Fruit fly (Drosophila melanogaster) whole organism, pupa: ENCODE measurements around the gene Adat1.

Source experiments
- CG10348 ChIP-seq: fragments of 200-800 bp; sonication (Bioruptor generic); IDR thresholded peaks from 2 replicates; pipeline ENCODE4 v1.3.6; 2022; ENCODE audit warnings: missing biosample characterization, missing genetic modification characterization
- CG12605 ChIP-seq: fragments of 200-800 bp; sonication (Bioruptor generic); IDR thresholded peaks from 2 replicates; pipeline ENCODE4 v1.3.6; 2022; ENCODE audit warnings: missing biosample characterization, missing genetic modification characterization
- CG13204 ChIP-seq: fragments of 200-800 bp; sonication (Bioruptor generic); optimal IDR thresholded peaks from 2 replicates; lab custom pipeline; 2018; ENCODE audit warnings: missing biosample characterization, mild to moderate bottlenecking, missing genetic modification characterization, moderate library complexity
- CG14655 ChIP-seq: fragments of 200-800 bp; sonication (Bioruptor generic); optimal IDR thresholded peaks from 3 replicates; lab custom pipeline; 2017; ENCODE audit warnings: mild to moderate bottlenecking, missing biosample characterization, missing genetic modification reagents, missing genetic modification characterization
- CG15710 ChIP-seq: fragments of 200-800 bp; sonication (Bioruptor generic); optimal IDR thresholded peaks from 2 replicates; lab custom pipeline; 2018; ENCODE audit warnings: missing biosample characterization, mild to moderate bottlenecking, missing genetic modification characterization, moderate library complexity
- CG17806 ChIP-seq: fragments of 200-800 bp; sonication (Bioruptor generic); optimal IDR thresholded peaks from 2 replicates; lab custom pipeline; 2018; ENCODE audit warnings: missing biosample characterization, mild to moderate bottlenecking, missing genetic modification characterization, moderate library complexity
- CG32121 ChIP-seq: fragments of 200-800 bp; sonication (Bioruptor generic); IDR thresholded peaks from 2 replicates; pipeline ENCODE4 v1.3.6; 2022; ENCODE audit warnings: missing biosample characterization, missing genetic modification characterization
- CG34367 ChIP-seq: fragments of 200-800 bp; sonication (Bioruptor generic); optimal IDR thresholded peaks from 2 replicates; lab custom pipeline; 2018; ENCODE audit warnings: missing biosample characterization, mild to moderate bottlenecking, missing genetic modification characterization
- CG4496 ChIP-seq: fragments of 200-800 bp; sonication (Bioruptor generic); IDR thresholded peaks from 3 replicates; pipeline ENCODE4 v1.3.6; 2022; ENCODE audit warnings: missing biosample characterization, missing genetic modification characterization
- CG8159 ChIP-seq: fragments of 200-800 bp; sonication (Bioruptor generic); optimal IDR thresholded peaks from 3 replicates; lab custom pipeline; 2018; ENCODE audit warnings: missing biosample characterization, mild to moderate bottlenecking, missing genetic modification characterization, moderate library complexity
- CG8301 ChIP-seq: fragments of 200-800 bp; sonication (Bioruptor generic); optimal IDR thresholded peaks from 2 replicates; lab custom pipeline; 2018; ENCODE audit warnings: missing biosample characterization, mild to moderate bottlenecking, missing genetic modification characterization
- CG9948 ChIP-seq: fragments of 200-800 bp; sonication (Bioruptor generic); optimal IDR thresholded peaks from 2 replicates; lab custom pipeline; 2018; ENCODE audit warnings: missing biosample characterization, mild to moderate bottlenecking, missing genetic modification characterization, moderate library complexity
- D1 ChIP-seq: fragments of 200-800 bp; sonication (Bioruptor generic); optimal IDR thresholded peaks from 2 replicates; lab custom pipeline; 2018; ENCODE audit warnings: missing biosample characterization, mild to moderate bottlenecking, missing genetic modification characterization, moderate library complexity
- EcR ChIP-seq: fragments of 200-800 bp; sonication (Bioruptor generic); optimal IDR thresholded peaks from 3 replicates; lab custom pipeline; 2019; ENCODE audit warnings: missing biosample characterization, missing genetic modification characterization, mild to moderate bottlenecking, moderate library complexity, missing genetic modification reagents
- Ets98B ChIP-seq: fragments of 200-800 bp; sonication (Bioruptor generic); IDR thresholded peaks from 2 replicates; pipeline ENCODE4 v1.3.6; 2022; ENCODE audit warnings: missing biosample characterization, missing genetic modification characterization
- Pif1A ChIP-seq: fragments of 200-800 bp; sonication (Bioruptor generic); optimal IDR thresholded peaks from 3 replicates; lab custom pipeline; 2016; ENCODE audit warnings: missing biosample characterization, missing genetic modification characterization
- Pif1B ChIP-seq: fragments of 200-800 bp; sonication (Bioruptor generic); optimal IDR thresholded peaks from 3 replicates; lab custom pipeline; 2016; ENCODE audit warnings: missing biosample characterization, missing genetic modification characterization
- Snoo ChIP-seq: fragments of 200-800 bp; sonication (Bioruptor generic); optimal IDR thresholded peaks from 3 replicates; lab custom pipeline; 2017; ENCODE audit warnings: missing biosample characterization, mild to moderate bottlenecking, missing genetic modification characterization, inconsistent platforms
- fd96Ca ChIP-seq: fragments of 200-800 bp; sonication (Bioruptor generic); IDR thresholded peaks from 3 replicates; pipeline ENCODE4 v1.3.6; 2022; ENCODE audit warnings: missing biosample characterization, missing genetic modification characterization
- gl ChIP-seq: fragments of 200-800 bp; sonication (Bioruptor generic); optimal IDR thresholded peaks from 2 replicates; lab custom pipeline; 2018; ENCODE audit warnings: missing biosample characterization, mild to moderate bottlenecking, missing genetic modification characterization
- rn ChIP-seq: fragments of 200-800 bp; sonication (Bioruptor generic); IDR thresholded peaks from 2 replicates; pipeline ENCODE4 v1.3.6; 2022; ENCODE audit warnings: missing biosample characterization, missing genetic modification characterization

Adat1 gene

dm6 chr2L:13820176-13820575 lies 8.9 kb upstream of the Adat1 start:
- no peak for TF ChIP-seq rn
- no peak for TF ChIP-seq EcR (GFP tag; lab: Kevin White, UChicago)
- no peak for TF ChIP-seq CG4496 (GFP tag; lab: Robert Waterston, UW)
- TF ChIP-seq fd96Ca = no peak
- no peak for TF ChIP-seq CG13204
- TF ChIP-seq CG9948 = no peak
- no peak for TF ChIP-seq gl (tag; lab: Kevin White, UChicago)
- no peak for TF ChIP-seq Pif1B (GFP tag; lab: Kevin White, UChicago)
- TF ChIP-seq Ets98B (GFP tag; lab: Robert Waterston, UW) = no peak
- TF ChIP-seq CG10348 (GFP tag; lab: Robert Waterston, UW) = no peak
- TF ChIP-seq CG8301 (tag; lab: Kevin White, UChicago) = no peak
- TF ChIP-seq CG12605 (GFP tag; lab: Robert Waterston, UW) = no peak
- TF ChIP-seq Pif1A (GFP tag; lab: Kevin White, UChicago) = no peak
- no peak for TF ChIP-seq CG17806 (tag; lab: Kevin White, UChicago)
- no peak for TF ChIP-seq Snoo (tag; lab: Kevin White, UChicago)
- TF ChIP-seq CG15710 (tag; lab: Kevin White, UChicago) = no peak
- no peak for TF ChIP-seq CG14655 (GFP tag; lab: Kevin White, UChicago)
- no peak for TF ChIP-seq CG8159 (tag; lab: Kevin White, UChicago)
- TF ChIP-seq CG34367 = no peak

DNA sequence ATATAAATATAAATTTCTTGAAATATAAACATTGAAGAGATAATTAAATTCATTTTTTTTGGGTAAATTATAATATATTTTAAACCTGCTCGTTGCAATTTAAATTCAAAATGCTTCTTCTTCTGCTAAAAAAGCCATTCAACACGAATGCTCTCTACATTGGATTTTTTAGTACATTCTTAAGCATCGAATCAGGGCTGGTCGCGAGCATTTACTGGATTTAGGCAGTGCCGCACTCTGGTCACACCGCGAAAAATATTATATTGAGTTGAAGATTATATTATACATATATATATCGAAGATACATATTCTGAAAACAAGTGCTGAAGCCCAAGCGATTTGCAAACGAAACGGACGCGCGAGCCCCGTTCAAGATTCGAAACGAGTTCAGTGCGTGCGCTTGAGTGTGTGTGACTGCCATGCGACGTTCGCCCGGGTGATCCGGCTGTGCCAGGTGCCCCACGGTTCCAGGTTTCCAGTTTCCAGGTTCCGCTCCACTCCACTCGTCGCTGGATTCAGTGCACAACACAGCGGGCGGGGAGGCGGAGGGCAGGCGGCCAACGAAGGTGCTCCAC lies 2.4 kb upstream of the Adat1 start, which contains the start of gene Sos:
Gene Sos, plus strand, starts transcription at position 213 of the 575 bp plus-strand sequence.
- TF ChIP-seq D1 (tag; lab: Kevin White, UChicago) = no peak
- no peak for TF ChIP-seq Pif1B (GFP tag; lab: Kevin White, UChicago)
- no peak for TF ChIP-seq CG14655 (GFP tag; lab: Kevin White, UChicago)
- no peak for TF ChIP-seq Ets98B (GFP tag; lab: Robert Waterston, UW)
- no peak for TF ChIP-seq CG9948
- no peak for TF ChIP-seq EcR (GFP tag; lab: Kevin White, UChicago)
- TF ChIP-seq CG8159 (tag; lab: Kevin White, UChicago) = no peak
- no peak for TF ChIP-seq fd96Ca
- no peak for TF ChIP-seq CG15710 (tag; lab: Kevin White, UChicago)
- no peak for TF ChIP-seq rn
- no peak for TF ChIP-seq CG8301 (tag; lab: Kevin White, UChicago)
- no peak for TF ChIP-seq CG4496 (GFP tag; lab: Robert Waterston, UW)
- TF ChIP-seq CG17806 (tag; lab: Kevin White, UChicago) = no peak
- TF ChIP-seq CG32121 = no peak
- TF ChIP-seq CG10348 (GFP tag; lab: Robert Waterston, UW) = no peak

- no peak for TF ChIP-seq CG9948
- no peak for TF ChIP-seq Ets98B (GFP tag; lab: Robert Waterston, UW)
- no peak for TF ChIP-seq gl (tag; lab: Kevin White, UChicago)
- no peak for TF ChIP-seq Pif1A (GFP tag; lab: Kevin White, UChicago)
- TF ChIP-seq CG32121 = no peak
- TF ChIP-seq CG10348 (GFP tag; lab: Robert Waterston, UW) = no peak
- no peak for TF ChIP-seq CG13204
- TF ChIP-seq Snoo (tag; lab: Kevin White, UChicago) = no peak
- TF ChIP-seq EcR (GFP tag; lab: Kevin White, UChicago) = no peak
- no peak for TF ChIP-seq CG17806 (tag; lab: Kevin White, UChicago)
- TF ChIP-seq CG12605 (GFP tag; lab: Robert Waterston, UW) = no peak
- TF ChIP-seq CG8301 (tag; lab: Kevin White, UChicago) = no peak
- TF ChIP-seq CG4496 (GFP tag; lab: Robert Waterston, UW) = no peak
- no peak for TF ChIP-seq Pif1B (GFP tag; lab: Kevin White, UChicago)
These were observed 1.9 kb upstream of the Adat1 start, which contains the start of gene CG16888 for dm6 chr2L:13813156-13813555. CG16888 (minus strand) TSS chr2L:13813256.

DNA sequence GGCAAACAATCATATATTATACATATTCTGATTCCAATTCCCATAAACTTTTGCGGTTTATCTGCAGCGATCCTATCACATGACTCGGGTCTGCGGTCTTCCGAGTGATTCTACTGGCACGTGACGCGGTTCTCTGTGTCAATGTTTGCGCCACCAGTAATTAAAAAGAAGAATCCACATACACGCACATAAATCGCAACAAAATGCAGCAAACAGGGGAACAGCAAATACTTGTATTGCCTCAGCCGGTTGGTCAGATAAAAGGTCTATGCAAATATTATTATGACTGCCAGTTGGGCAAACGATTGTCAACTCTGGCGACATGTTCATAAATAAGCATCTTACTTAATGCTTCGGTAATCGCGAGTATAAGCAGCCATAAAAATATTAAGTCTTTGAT lies 3.3 kb downstream of the Adat1 start:
- no peak for TF ChIP-seq CG8301 (tag; lab: Kevin White, UChicago)
- TF ChIP-seq Snoo (tag; lab: Kevin White, UChicago) = peak; percentile 3
- TF ChIP-seq, all 21 proteins: peak for 1

dm6 chr2L:13807097-13807496 lies 4.2 kb downstream of the Adat1 start:
- TF ChIP-seq CG14655 (GFP tag; lab: Kevin White, UChicago) = no peak
- no peak for TF ChIP-seq D1 (tag; lab: Kevin White, UChicago)
- TF ChIP-seq fd96Ca = no peak
- TF ChIP-seq rn = no peak
- no peak for TF ChIP-seq CG32121
- TF ChIP-seq CG15710 (tag; lab: Kevin White, UChicago) = no peak
- no peak for TF ChIP-seq CG13204

DNA sequence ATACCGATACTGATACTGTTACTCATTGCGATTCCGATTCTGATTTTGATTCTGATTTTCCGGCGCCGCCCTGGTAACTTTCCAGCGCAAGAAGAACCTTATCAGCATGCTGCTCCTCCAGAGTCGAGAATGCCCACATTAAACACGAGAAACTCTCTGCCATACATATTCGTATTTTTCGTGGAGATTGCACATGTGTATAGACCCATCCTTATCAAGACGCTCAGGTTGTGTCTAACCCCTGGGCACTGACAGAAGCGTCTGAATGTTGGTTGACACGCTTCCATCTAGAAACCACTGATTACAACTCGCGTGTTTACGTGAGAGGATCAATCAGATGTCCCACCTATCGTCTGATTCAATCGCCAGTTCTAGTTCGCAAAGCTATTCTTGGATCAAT lies 6.1 kb downstream of the Adat1 start:
- TF ChIP-seq Snoo (tag; lab: Kevin White, UChicago) = no peak
- no peak for TF ChIP-seq fd96Ca
- TF ChIP-seq CG32121 = no peak
- TF ChIP-seq CG4496 (GFP tag; lab: Robert Waterston, UW) = no peak
- TF ChIP-seq CG10348 (GFP tag; lab: Robert Waterston, UW) = no peak
- TF ChIP-seq CG12605 (GFP tag; lab: Robert Waterston, UW) = no peak
- TF ChIP-seq D1 (tag; lab: Kevin White, UChicago) = no peak
- TF ChIP-seq CG17806 (tag; lab: Kevin White, UChicago) = no peak
- TF ChIP-seq, all 21 proteins: peak for 0
